Fruit fly (Drosophila melanogaster) whole organism, larva: ENCODE measurements around the gene Spn28Db.

Experiments used
- noc ChIP-seq: fragments of 200-800 bp; sonication (Bioruptor generic); optimal IDR thresholded peaks from 3 replicates; lab custom pipeline; 2019; ENCODE audit warnings: missing biosample characterization, mild to moderate bottlenecking, missing genetic modification characterization, moderate library complexity

Gene Spn28Db

DNA sequence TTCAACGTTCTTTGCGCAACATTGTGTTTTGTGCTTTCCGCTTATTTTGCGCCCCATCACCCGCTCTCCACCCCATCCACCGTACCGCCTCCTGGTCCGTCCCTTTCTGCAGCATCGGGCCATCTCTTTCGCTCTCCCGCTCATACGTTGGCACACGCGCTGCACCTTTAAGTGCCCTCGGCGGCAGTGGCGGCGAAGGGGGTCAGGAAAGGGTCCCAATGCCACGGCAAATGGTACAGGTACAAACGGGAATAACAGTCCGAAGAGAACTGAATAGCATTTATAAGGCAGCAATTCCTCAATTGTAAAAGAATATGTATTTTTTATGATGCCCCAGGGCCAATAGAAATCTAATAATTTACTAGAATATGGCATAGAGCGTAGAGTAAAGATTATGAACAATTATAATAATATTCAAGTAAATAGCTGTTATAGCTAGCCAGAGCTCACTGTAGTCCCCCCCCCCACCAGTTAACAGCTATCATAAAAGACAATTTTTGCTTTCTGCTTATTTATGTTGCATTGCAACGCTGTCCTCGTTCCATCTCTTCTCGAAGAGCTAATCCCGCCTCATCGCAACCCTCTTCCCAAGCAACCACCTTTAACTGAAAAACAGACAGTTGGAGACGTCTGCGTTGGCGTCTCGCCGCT, 20.8 kb upstream of the Spn28Db start:
- no peak for TF ChIP-seq noc (tag; lab: Kevin White, UChicago)

DNA sequence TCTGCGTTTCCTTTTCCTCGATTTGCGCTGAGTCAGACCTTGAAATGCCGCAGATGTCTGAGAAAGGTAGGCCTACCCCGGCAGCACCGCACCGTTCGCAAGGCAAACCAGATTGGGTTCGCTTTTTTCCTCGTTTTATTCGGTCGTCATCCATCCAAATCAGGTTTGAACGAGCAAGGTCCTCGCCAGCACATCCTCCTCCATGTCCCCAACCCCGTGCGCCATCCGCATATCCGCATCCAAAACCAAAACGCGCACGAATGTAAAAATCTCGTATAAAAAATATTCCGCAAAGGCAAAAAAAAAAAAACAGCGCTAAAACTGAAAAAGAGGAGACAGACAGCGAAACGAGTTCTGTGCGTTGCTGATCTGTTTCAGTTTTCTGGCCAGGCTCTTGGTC, 19.4 kb upstream of the Spn28Db start:
- TF ChIP-seq noc (tag; lab: Kevin White, UChicago), result no peak

DNA sequence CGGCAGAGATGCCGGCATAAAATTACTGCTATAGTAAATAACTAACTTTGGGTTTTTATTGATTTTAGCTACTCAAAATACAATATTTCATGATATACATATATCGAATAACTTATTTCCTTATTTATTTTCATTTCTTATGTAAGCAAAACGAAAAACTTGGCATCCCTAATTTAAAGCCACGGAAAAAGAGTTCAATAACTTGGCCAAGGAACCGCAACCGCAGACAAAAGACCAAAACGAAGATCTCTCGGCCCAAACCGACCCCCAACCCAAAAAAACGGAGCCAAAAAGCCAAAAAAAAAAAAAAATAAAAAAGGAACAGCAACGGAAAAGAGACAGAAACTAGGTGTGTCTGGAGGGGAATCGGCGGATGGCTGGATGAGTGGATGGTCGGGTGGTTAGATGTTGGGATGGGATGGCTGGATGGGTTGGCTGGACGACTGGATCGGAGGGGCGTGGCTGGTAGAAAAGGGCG, 18.9 kb upstream of the Spn28Db start:
- no peak for TF ChIP-seq noc (tag; lab: Kevin White, UChicago)

DNA sequence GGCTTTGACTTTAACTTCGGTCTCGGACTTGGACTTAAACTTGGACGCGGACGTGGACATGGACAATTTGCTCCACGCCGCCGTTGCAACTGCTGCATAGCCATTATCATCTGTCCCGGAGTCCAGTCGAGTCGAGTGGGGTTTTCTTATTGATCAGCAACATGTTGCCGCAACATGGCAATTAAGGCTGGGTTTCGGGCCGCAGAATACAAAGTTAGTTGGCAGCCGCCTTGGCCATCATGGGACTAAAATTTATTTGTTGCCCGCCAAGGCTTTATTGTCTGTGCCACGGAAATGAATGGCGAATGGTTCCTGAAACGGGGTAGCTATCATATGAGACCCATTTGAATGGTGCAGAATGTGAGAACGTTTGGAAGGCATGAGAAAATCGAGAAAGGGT, 11.3 kb upstream of the Spn28Db start:
- TF ChIP-seq noc (tag; lab: Kevin White, UChicago), result no peak

DNA sequence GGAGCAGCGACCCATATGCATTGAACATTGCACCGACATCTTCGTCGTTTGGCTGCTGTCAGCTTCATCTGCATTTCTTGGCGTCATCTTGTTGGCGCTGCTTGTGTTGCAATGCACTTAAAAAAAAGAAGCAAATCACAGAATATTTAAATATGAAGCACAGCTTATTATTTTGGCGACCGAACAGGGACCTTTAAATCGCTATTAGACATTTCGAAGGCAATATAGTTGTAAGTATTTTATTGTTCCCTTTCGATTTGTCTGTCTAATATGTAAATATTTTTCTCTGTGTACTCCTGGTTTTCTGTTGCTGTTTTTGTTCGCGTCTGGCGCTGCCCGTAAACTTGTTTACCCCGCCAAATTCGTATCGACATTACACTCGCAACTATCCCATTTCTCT, 9.4 kb upstream of the Spn28Db start:
- no peak for TF ChIP-seq noc (tag; lab: Kevin White, UChicago)

DNA sequence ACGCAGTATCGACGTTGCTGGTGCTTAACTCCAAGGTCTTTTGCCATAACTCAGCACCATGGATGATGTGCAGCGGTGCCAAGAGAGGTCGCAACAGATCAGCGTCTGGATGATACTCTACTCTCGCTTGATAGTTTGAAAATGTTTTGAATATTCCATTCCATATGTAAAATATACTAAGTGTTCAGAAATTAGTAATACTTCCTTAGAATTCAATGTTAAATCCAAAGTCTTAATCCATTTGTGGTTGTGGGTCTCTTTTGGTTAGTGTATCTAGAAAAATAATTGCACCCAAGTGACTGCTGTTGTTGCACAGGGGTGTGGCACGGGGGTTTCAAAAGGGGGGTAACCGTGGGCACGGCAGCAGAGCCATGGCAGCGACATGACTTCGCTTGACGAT, 8.6 kb upstream of the Spn28Db start:
- TF ChIP-seq noc (tag; lab: Kevin White, UChicago), result no peak

DNA sequence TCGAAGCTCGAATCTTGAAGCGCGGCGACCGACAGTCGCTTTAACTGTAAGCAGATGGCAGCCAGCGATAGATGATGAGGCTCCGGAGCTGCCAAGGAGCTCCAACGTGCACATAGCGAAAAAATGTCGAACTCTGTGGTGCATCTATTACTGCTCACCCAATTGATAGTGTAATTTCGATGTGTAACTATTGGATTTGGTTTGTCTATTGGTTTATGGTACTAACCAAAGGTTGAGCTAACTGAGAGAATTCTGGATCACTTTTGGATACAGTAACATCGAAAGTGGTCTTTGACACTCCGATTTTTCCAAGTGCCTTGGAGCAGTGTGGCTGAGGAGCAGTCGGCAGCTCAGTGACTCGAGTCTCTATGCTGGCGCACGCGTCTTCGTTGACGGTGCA, 8.1 kb upstream of the Spn28Db start:
- no peak for TF ChIP-seq noc (tag; lab: Kevin White, UChicago)

DNA sequence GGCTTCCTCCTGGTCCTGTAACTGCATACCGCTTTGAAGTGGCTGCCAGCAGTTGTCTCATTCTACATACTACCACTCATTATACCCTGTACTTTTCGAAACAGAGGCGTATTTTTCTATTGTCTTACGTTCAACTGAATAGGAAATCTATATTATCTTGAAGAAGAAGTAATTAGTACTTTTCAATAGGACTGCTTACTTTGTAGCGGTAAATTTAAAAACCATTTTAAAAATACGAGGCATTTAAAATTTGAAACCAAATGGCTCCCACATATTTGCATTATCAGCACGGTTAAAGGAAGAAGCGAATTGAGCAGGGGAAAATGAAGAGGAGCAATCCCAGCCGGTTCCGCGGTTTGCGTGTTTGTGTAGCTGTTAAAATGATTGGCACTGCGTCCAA, 6.7 kb upstream of the Spn28Db start:
- no peak for TF ChIP-seq noc (tag; lab: Kevin White, UChicago)

DNA sequence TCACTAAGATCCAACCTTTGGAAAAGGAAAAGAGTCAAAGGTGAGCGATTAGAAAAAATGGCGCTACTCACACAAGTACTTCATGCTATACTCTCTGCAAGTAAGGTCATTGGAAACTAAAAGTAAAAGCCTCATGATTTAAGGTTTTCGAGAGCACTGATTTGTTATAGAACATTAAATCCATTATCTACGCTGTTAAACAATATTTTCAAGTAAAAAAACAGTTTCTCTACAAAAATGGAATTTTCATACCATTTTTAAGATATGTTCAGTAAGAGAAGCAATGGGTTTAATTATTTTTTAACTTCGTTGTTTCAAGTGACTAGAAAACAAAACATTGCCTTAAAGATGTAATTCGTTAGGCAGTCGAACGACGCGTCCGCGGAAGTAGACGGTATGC, 1.5 kb downstream of the Spn28Db start, which contains the start of gene Spn28Da:
TSS of gene Spn28Da (minus strand) at position 101 of the 400 bp plus-strand sequence.
- no peak for TF ChIP-seq noc (tag; lab: Kevin White, UChicago)

DNA sequence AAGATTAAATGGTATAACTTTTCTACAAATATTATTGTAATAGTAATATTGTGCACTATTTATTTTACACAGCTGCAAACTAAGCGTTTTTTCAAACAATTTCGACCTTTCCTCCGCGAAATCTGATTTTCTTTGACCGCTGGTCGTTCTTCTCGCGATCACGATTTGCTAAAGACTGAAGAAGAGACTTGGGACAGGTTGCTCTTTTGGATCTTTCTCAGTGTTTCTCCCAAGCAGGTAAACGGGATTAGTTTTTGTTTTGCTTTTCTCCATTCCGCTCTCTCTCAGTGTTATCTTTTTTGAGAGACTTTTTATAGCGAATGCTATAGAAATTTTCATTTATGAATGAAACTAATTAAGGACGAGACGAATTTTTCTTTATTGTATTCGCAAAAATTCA, 3.2 kb downstream of the Spn28Db start, which contains the start of gene CG7102:
TSS of gene CG7102 (minus strand) at position 181 of the 400 bp plus-strand sequence.
- no peak for TF ChIP-seq noc (tag; lab: Kevin White, UChicago)

DNA sequence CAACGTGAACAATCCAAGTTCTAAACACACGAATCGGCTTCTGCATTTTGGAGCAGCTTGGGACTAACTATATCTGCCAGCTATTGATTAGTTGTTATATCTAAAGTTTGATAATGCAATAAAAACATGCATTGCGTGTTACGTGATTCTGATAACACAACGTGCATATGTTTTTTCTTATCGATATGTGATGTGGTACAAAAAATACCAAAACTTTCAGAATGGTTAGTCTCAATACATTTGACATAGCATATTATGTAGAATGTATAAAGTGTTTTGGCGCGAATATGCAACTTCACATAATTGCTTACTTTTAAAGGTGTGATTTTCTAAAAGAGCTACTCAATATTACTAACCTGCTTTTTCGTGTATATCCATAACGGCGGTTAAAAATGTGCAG, 4.6 kb downstream of the Spn28Db start:
- no peak for TF ChIP-seq noc (tag; lab: Kevin White, UChicago)

DNA sequence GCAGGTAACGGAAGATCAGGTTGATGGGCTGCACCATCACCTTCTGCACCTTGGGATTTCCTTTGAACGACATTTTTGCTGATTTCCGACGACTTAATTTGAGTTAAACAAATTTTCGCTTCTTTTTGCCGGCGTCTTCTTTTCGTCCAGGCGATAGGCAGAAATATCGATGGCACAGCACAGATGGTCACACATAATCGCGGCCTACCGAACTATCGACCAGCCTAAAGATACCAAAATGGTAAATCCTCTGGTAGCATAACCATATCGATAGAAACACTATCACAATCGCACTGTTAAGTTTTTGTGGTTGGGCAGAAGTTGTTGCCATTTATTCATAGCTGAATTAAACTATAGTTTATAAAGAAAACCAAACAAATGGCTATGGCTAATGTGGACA, 5.2 kb downstream of the Spn28Db start, which contains the start of the genes SmE and CG34132:
TSS of gene SmE (minus strand) at position 180 of the 400 bp plus-strand sequence.
TSS of gene CG34132 (plus strand) at position 233 of the 400 bp plus-strand sequence.
- no peak for TF ChIP-seq noc (tag; lab: Kevin White, UChicago)

DNA sequence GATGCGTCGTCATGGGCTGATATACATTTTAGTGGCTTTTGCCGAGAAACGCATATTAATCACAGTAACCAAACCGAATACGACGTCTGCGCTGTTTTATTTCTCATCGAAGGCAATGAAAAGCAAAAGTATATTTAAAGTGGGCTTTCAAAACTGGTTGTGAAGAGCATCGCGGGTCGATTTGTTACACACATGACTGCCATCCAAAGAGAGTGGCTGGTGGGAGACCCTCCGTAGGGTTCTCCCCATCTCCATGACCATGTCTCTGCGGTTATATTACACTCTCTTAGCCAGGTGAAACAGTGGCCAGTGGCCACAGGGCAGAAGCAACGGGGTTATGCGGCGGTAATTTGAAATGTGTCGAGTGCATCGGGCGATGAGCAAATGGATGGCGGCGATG, 10.0 kb downstream of the Spn28Db start:
- TF ChIP-seq noc (tag; lab: Kevin White, UChicago), result no peak

DNA sequence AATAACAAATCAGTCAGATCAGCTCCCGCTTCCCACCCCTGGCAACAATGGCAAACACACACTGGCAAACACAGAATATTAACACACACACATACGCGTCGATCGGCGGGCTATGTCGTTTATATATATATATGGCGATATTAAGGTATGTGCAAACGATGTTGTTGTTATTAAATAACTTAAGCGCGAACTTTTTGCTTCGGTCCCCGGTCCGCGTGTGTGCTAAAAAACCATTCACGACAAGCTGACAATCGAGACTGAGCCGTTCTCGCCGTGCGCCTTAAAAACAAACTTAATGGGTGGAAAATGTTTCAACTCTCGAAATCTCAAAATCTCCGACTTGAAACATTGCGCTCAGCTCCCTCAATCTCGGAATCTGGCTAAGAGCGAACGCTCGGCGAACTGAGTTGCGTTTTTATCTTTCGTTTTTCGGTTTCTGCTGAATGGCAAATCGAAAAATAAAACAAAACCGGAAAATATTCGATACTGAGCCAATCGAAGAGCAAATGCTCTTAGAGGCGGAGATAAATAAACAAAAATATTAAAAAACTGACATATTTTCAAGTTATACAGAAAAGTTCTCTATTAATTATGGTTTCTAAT, 11.1 kb downstream of the Spn28Db start, which contains the start of gene spz3:
TSS of gene spz3 (minus strand) at position 261 of the 603 bp plus-strand sequence.
- no peak for TF ChIP-seq noc (tag; lab: Kevin White, UChicago)

DNA sequence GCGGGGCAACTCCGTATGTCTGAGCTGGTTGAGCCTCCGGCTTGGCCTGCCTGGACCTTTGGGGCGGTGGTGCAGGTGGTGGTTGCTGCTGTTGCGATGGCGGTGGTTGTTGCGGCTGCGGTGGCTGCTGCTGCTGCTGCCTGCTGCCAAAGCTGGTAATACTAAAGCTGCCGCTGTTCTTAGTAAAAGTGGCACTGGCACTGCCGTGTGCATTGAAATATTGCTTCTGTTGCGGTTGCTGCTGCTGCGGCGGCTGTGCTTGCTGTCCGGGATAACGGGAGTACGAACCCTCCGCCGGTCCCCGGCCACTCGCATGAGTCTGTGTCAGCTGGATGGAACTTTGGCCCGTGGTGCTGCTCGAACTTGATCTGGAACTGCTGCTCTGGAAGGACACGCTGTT, 12.1 kb downstream of the Spn28Db start:
- no peak for TF ChIP-seq noc (tag; lab: Kevin White, UChicago)

DNA sequence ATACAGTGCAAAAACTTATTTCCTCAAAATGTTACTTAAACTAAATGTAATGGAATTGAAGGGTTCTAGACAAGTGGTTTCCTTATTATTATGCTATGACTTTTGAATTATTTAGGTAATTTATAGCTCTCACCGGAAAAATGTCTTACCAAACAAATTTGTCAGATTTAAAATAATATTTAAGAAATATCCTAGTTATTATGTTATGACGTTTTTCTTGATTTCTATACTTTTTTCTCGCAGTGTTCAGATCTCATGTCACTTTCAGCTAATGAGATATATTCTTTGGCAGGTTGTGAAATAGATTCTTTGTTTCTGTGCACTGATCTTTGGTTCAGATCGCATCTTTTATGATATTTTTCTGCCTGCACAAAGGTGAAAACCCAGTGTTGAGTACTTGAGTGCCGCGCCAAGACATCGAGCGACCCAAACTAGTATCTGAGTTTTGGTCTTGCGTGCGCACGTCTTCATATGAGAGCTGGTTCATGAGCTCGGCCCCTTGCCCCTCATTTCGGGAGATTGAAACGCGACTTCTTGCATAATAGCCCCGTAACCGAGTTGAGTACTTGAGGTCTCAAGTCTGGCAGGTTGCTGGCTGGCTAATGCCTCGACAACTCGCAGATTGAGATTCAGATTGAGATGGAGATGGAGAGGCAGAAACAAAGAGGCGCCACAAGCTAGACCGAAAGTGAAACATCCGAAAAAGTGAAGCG, 13.8 kb downstream of the Spn28Db start:
- no peak for TF ChIP-seq noc (tag; lab: Kevin White, UChicago)
